Fruit fly (Drosophila melanogaster): ENCODE results near the gene Coq4.

The Coq4 gene

DNA sequence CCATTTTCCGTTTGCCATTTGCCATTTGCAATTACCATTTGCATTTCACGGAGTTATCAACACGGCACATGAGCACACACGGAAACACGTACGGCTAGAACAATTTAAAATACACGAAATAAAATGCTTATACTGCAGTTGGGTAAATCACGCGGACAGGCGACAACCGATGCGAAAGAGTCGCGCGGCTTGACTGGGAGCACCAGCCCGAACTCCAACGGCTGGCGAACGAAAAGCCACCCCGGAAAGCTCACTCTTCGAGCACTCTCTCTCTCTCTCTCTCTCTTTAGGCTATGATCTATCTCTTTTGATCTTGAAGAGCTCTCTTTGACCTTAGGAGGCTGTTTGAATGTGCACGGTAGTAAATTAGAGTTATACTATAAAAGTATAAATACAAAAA lies 12.1 kb downstream of the Coq4 start, which contains the start of gene blot (continued):
- no peak for TF ChIP-seq CG2678 (tag; optimal IDR thresholded peaks at IDR 0.05)
- no peak for TF ChIP-seq croc (GFP tag; conservative IDR thresholded peaks at IDR 0.05)
- no peak for TF ChIP-seq Meics (GFP tag; optimal IDR thresholded peaks at IDR 0.05)
- no peak for TF ChIP-seq Sry-β (GFP tag; optimal IDR thresholded peaks at IDR 0.05)
- no peak for TF ChIP-seq eve (GFP tag; optimal IDR thresholded peaks at IDR 0.05)
- no peak for TF ChIP-seq Lim3 (GFP tag; IDR thresholded peaks at IDR 0.05)
- no peak for TF ChIP-seq HLH3B (GFP tag; IDR thresholded peaks at IDR 0.05)
- no peak for TF ChIP-seq Dip3 (GFP tag; optimal IDR thresholded peaks at IDR 0.05)
- no peak for TF ChIP-seq CG1603 (tag; optimal IDR thresholded peaks at IDR 0.05)
- no peak for TF ChIP-seq kay (GFP tag; optimal IDR thresholded peaks at IDR 0.05)
- TF ChIP-seq CG12391 (tag; optimal IDR thresholded peaks at IDR 0.05): no peak
- TF ChIP-seq CG1647 (GFP tag; optimal IDR thresholded peaks at IDR 0.05): no peak
- TF ChIP-seq Neu2 (GFP tag; optimal IDR thresholded peaks at IDR 0.05; ENCODE audit: borderline replicate concordance): no peak
- TF ChIP-seq Doc2 (GFP tag; IDR thresholded peaks at IDR 0.05): no peak
- TF ChIP-seq slp2 (GFP tag; optimal IDR thresholded peaks at IDR 0.05): no peak
- peak; percentile 86 to 88 for TF ChIP-seq Trl (optimal IDR thresholded peaks at IDR 0.05)
- no peak for TF ChIP-seq Trl (GFP tag; optimal IDR thresholded peaks at IDR 0.05)
- TF ChIP-seq BEAF-32 (GFP tag; optimal IDR thresholded peaks at IDR 0.05): no peak
- TF ChIP-seq Dref (GFP tag; IDR thresholded peaks at IDR 0.05): no peak
- TF ChIP-seq CG13424 (tag; optimal IDR thresholded peaks at IDR 0.05): no peak
- TF ChIP-seq pzg (GFP tag; optimal IDR thresholded peaks at IDR 0.05): no peak
- no peak for TF ChIP-seq CG8359 (GFP tag; optimal IDR thresholded peaks at IDR 0.05; ENCODE audit: borderline replicate concordance)
- no peak for TF ChIP-seq chif (GFP tag; optimal IDR thresholded peaks at IDR 0.05)
- no peak for TF ChIP-seq zf30C (GFP tag; optimal IDR thresholded peaks at IDR 0.05)
- no peak for TF ChIP-seq trem (tag; optimal IDR thresholded peaks at IDR 0.05)
- TF ChIP-seq Bteb2 (GFP tag; optimal IDR thresholded peaks at IDR 0.05): no peak
- TF ChIP-seq Mad (GFP tag; optimal IDR thresholded peaks at IDR 0.05): no peak
- TF ChIP-seq odd (GFP tag; optimal IDR thresholded peaks at IDR 0.05): no peak
- TF ChIP-seq Ssrp (tag; optimal IDR thresholded peaks at IDR 0.05): no peak
- no peak for TF ChIP-seq fd64A (GFP tag; optimal IDR thresholded peaks at IDR 0.05)
- TF ChIP-seq CG13287 (GFP tag; IDR thresholded peaks at IDR 0.05; ENCODE audit: partially characterized antibody): peak; percentile 36; the same call in 1 of the 2 replicates
- peak in 1 of 2 experiments; percentile 12 for TF ChIP-seq Hr78 (GFP tag; optimal IDR thresholded peaks at IDR 0.05)
- TF ChIP-seq zfh1 (GFP tag; IDR thresholded peaks at IDR 0.05): no peak
- TF ChIP-seq Dfd (GFP tag; optimal IDR thresholded peaks at IDR 0.05): no peak
- TF ChIP-seq sr (GFP tag; IDR thresholded peaks at IDR 0.05): peak; percentile 37; the same call in 1 of the 3 replicates
- TF ChIP-seq Opbp (GFP tag; IDR thresholded peaks at IDR 0.05; ENCODE audit: partially characterized antibody): 0 out of 3 replicates have a peak, but pooled peaks have one; percentile 27
- no peak for TF ChIP-seq gce (GFP tag; IDR thresholded peaks at IDR 0.05)
- no peak for TF ChIP-seq sqz (GFP tag; optimal IDR thresholded peaks at IDR 0.05)
- no peak for TF ChIP-seq pita (GFP tag; optimal IDR thresholded peaks at IDR 0.05)
- no peak for TF ChIP-seq B-H1 (GFP tag; IDR thresholded peaks at IDR 0.05)
- 0 out of 2 replicates have a peak, but pooled peaks have one; percentile 16 for TF ChIP-seq stc (GFP tag; IDR thresholded peaks at IDR 0.05)
- TF ChIP-seq BtbVII (GFP tag; optimal IDR thresholded peaks at IDR 0.05): peak; percentile 35
- TF ChIP-seq Med (GFP tag): peak; percentile 3
- peak; percentile 36; the same call in 1 of the 2 replicates for TF ChIP-seq bbx (GFP tag; IDR thresholded peaks at IDR 0.05; ENCODE audit: partially characterized antibody)
- TF ChIP-seq ci (GFP tag; IDR thresholded peaks at IDR 0.05): no peak; the same call in 2 of the 3 replicates
- no peak for TF ChIP-seq TFAM (GFP tag; optimal IDR thresholded peaks at IDR 0.05)
- no peak for TF ChIP-seq jing (GFP tag; optimal IDR thresholded peaks at IDR 0.05)
- TF ChIP-seq bsh (GFP tag; optimal IDR thresholded peaks at IDR 0.05): peak in 1 of 2 experiments; percentile 35
- TF ChIP-seq Dad (GFP tag; optimal IDR thresholded peaks at IDR 0.05): no peak
- TF ChIP-seq CG17568 (GFP tag; optimal IDR thresholded peaks at IDR 0.05): peak; percentile 19
- no peak for TF ChIP-seq Poxn (GFP tag; IDR thresholded peaks at IDR 0.05)
